Worm (Caenorhabditis elegans) whole organism, L3 larva: ENCODE results near the gene C18B2.3.
A peak's percentile ranks its signal among the peaks of the same experiment; 100 is the strongest.

ENCODE experiments used
- R02D3.7 ChIP-seq: fragments of 150-350 bp; optimal IDR thresholded peaks from 2 replicates; lab custom pipeline; 2014; ENCODE audit warnings: missing biosample characterization, missing genetic modification characterization
- aly-2 ChIP-seq: fragments of 150-350 bp; optimal IDR thresholded peaks from 2 replicates; lab custom pipeline; 2014; ENCODE audit warnings: missing biosample characterization, missing genetic modification characterization
- ama-1 ChIP-seq: fragments of 150-350 bp; optimal IDR thresholded peaks from 2 replicates; lab custom pipeline; 2018
- ceh-16 ChIP-seq: sonication (generic microtip); optimal IDR thresholded peaks from 2 replicates; lab custom pipeline; 2017; ENCODE audit warnings: missing biosample characterization, missing genetic modification characterization
- ceh-82 ChIP-seq: fragments of 150-350 bp; optimal IDR thresholded peaks from 2 replicates; lab custom pipeline; 2014; ENCODE audit warnings: missing biosample characterization, missing genetic modification characterization
- ceh-9 ChIP-seq: sonication (generic microtip); optimal IDR thresholded peaks from 2 replicates; lab custom pipeline; 2018; ENCODE audit warnings: missing biosample characterization, missing genetic modification characterization
- daf-12 ChIP-seq: fragments of 150-350 bp; optimal IDR thresholded peaks from 2 replicates; lab custom pipeline; 2014; ENCODE audit warnings: missing biosample characterization, missing genetic modification reagents, missing genetic modification characterization
- egl-5 ChIP-seq: fragments of 150-350 bp; optimal IDR thresholded peaks from 2 replicates; lab custom pipeline; 2017; ENCODE audit warnings: missing biosample characterization, missing genetic modification reagents, missing genetic modification characterization, inconsistent platforms
- elt-1 ChIP-seq: fragments of 150-350 bp; optimal IDR thresholded peaks from 2 replicates; lab custom pipeline; 2014; ENCODE audit warnings: missing biosample characterization, missing genetic modification characterization
- elt-2 ChIP-seq: sonication (generic microtip); optimal IDR thresholded peaks from 2 replicates; lab custom pipeline; 2016; ENCODE audit warnings: missing genetic modification reagents, mild to moderate bottlenecking, missing genetic modification characterization, missing compliant biosample characterization
- fkh-10 ChIP-seq: sonication (generic microtip); optimal IDR thresholded peaks from 2 replicates; lab custom pipeline; 2017; ENCODE audit warnings: missing biosample characterization, missing genetic modification reagents, missing genetic modification characterization
- fkh-2 ChIP-seq: fragments of 150-350 bp; optimal IDR thresholded peaks from 2 replicates; lab custom pipeline; 2014; ENCODE audit warnings: missing biosample characterization, missing genetic modification reagents, missing genetic modification characterization
- fos-1 ChIP-seq: fragments of 150-350 bp; optimal IDR thresholded peaks from 2 replicates; lab custom pipeline; 2014; ENCODE audit warnings: missing biosample characterization, missing genetic modification characterization
- jun-1 ChIP-seq: fragments of 150-350 bp; optimal IDR thresholded peaks from 2 replicates; lab custom pipeline; 2014; ENCODE audit warnings: missing biosample characterization, missing genetic modification reagents, missing genetic modification characterization
- lsy-12 ChIP-seq: sonication (generic microtip); optimal IDR thresholded peaks from 2 replicates; lab custom pipeline; 2016; ENCODE audit warnings: mild to moderate bottlenecking, missing genetic modification characterization, missing compliant biosample characterization
- mdl-1 ChIP-seq: fragments of 150-350 bp; optimal IDR thresholded peaks from 2 replicates; lab custom pipeline; 2014; ENCODE audit warnings: missing biosample characterization, missing genetic modification characterization
- nfya-1 ChIP-seq: sonication (generic microtip); optimal IDR thresholded peaks from 2 replicates; lab custom pipeline; 2017; ENCODE audit warnings: missing genetic modification characterization, mild to moderate bottlenecking, missing compliant biosample characterization, antibody characterized with exemption, moderate library complexity; ENCODE audit not compliant: insufficient read depth
- nhr-11 ChIP-seq: fragments of 150-350 bp; optimal IDR thresholded peaks from 2 replicates; lab custom pipeline; 2014; ENCODE audit warnings: missing biosample characterization, missing genetic modification characterization
- nhr-12 ChIP-seq: fragments of 150-350 bp; optimal IDR thresholded peaks from 2 replicates; lab custom pipeline; 2014; ENCODE audit warnings: missing biosample characterization, missing genetic modification characterization
- nhr-23 ChIP-seq: fragments of 150-350 bp; optimal IDR thresholded peaks from 2 replicates; lab custom pipeline; 2014; ENCODE audit warnings: missing biosample characterization, missing genetic modification reagents, missing genetic modification characterization
- nhr-25 ChIP-seq: sonication (generic microtip); optimal IDR thresholded peaks from 2 replicates; lab custom pipeline; 2017; ENCODE audit warnings: missing biosample characterization, missing genetic modification characterization
- nhr-28 ChIP-seq: fragments of 150-350 bp; optimal IDR thresholded peaks from 2 replicates; lab custom pipeline; 2014; ENCODE audit warnings: missing biosample characterization, missing genetic modification characterization
- nhr-43 ChIP-seq: sonication (generic microtip); optimal IDR thresholded peaks from 2 replicates; lab custom pipeline; 2016; ENCODE audit warnings: mild to moderate bottlenecking, missing genetic modification characterization, missing compliant biosample characterization; ENCODE audit not compliant: poor library complexity, severe bottlenecking
- nhr-67 ChIP-seq: fragments of 150-350 bp; optimal IDR thresholded peaks from 2 replicates; lab custom pipeline; 2014; ENCODE audit warnings: missing biosample characterization, missing genetic modification characterization
- nhr-76 ChIP-seq: fragments of 150-350 bp; sonication (generic microtip); optimal IDR thresholded peaks from 5 replicates; lab custom pipeline; 2014; ENCODE audit warnings: missing biosample characterization, missing genetic modification characterization
- nhr-77 ChIP-seq: fragments of 150-350 bp; optimal IDR thresholded peaks from 2 replicates; lab custom pipeline; 2014; ENCODE audit warnings: missing biosample characterization, missing genetic modification characterization
- pha-4 ChIP-seq: fragments of 150-350 bp; optimal IDR thresholded peaks from 2 replicates; lab custom pipeline; 2014; ENCODE audit warnings: missing biosample characterization, missing genetic modification reagents, missing genetic modification characterization
- pqm-1 ChIP-seq: fragments of 150-350 bp; optimal IDR thresholded peaks from 2 replicates; lab custom pipeline; 2017; ENCODE audit warnings: missing biosample characterization, missing genetic modification characterization, inconsistent platforms
- sea-2 ChIP-seq: fragments of 150-350 bp; sonication (generic microtip); optimal IDR thresholded peaks from 4 replicates; lab custom pipeline; 2014; ENCODE audit warnings: missing biosample characterization, missing genetic modification reagents, missing genetic modification characterization
- skn-1 ChIP-seq: fragments of 150-350 bp; optimal IDR thresholded peaks from 2 replicates; lab custom pipeline; 2014; ENCODE audit warnings: missing biosample characterization, missing genetic modification characterization
- snpc-4 ChIP-seq: fragments of 150-350 bp; optimal IDR thresholded peaks from 2 replicates; lab custom pipeline; 2014; ENCODE audit warnings: missing biosample characterization, missing genetic modification characterization
- tbx-2 ChIP-seq: sonication (generic microtip); optimal IDR thresholded peaks from 2 replicates; lab custom pipeline; 2016; ENCODE audit warnings: mild to moderate bottlenecking, missing genetic modification characterization, missing compliant biosample characterization
- unc-39 ChIP-seq: sonication (generic microtip); optimal IDR thresholded peaks from 4 replicates; lab custom pipeline; 2017; ENCODE audit warnings: missing biosample characterization, missing genetic modification characterization
- unc-62 ChIP-seq: fragments of 150-350 bp; sonication (generic microtip); optimal IDR thresholded peaks from 4 replicates; lab custom pipeline; 2014; ENCODE audit warnings: missing biosample characterization, missing genetic modification reagents, missing genetic modification characterization
- zag-1 ChIP-seq: fragments of 150-350 bp; optimal IDR thresholded peaks from 2 replicates; lab custom pipeline; 2014; ENCODE audit warnings: missing biosample characterization, missing genetic modification characterization
- ztf-11 ChIP-seq: fragments of 150-350 bp; optimal IDR thresholded peaks from 2 replicates; lab custom pipeline; 2014; ENCODE audit warnings: missing biosample characterization, missing genetic modification characterization
- ztf-4 ChIP-seq: fragments of 150-350 bp; optimal IDR thresholded peaks from 2 replicates; lab custom pipeline; 2014; ENCODE audit warnings: missing biosample characterization, missing genetic modification characterization

Gene C18B2.3

DNA sequence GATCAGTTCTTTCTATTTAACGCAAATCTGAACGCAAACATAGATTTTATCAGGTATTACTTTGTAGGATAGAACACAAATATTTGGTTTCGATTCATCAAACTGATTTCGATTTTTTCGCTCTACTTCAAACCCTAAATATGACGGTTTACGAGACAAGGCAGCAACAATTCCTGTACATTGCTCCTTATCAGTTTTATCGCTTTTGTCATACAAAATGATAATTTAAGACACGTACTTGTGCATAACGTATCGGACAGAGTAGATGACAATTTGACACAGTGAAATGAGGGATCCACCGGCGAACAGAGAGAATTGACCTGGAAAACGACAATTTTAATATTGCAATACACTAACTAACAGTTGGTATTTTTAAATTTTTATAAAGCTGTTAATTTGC lies 12.0 kb downstream of the C18B2.3 start:
- TF ChIP-seq pha-4 (tag; lab: Kevin White, UChicago) (no peak), pqm-1 (tag; lab: Kevin White, UChicago) (peak; percentile 76), elt-2 (tag; lab: Kevin White, UChicago) (peak; percentile 91), skn-1 (peak; percentile 28), sea-2 (GFP tag; lab: Kevin White, UChicago) (no peak), snpc-4 (tag; lab: Kevin White, UChicago) (no peak)

DNA sequence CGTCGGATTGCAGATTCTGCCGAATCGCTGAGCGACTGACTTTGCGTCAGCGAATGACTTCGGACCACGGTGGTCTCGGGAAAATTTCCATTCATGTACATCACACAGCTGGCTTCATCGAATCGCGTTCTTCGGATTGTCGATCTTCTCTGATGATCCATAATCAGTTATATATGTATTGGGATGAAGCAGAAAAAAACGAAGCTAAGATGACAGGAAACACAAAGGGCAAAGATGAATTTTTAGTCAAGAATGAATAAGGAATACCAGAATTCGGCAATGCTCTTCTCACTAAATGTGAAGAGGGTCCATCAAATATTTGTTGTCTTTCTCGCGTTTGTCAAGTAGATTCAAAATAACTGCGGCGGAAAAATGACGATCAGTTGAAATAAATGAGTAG lies 15.6 kb downstream of the C18B2.3 start, which contains the start of gene del-9:
Gene del-9, minus strand, starts transcription at position 101 of the 400 bp plus-strand sequence.
- TF ChIP-seq ztf-11 (tag; lab: Kevin White, UChicago) (no peak), R02D3.7 (tag; lab: Kevin White, UChicago) (no peak), daf-12 (no peak), fkh-2 (tag; lab: Kevin White, UChicago) (no peak), jun-1 (tag; lab: Kevin White, UChicago) (no peak), skn-1 (no peak), nfya-1 (no peak), lsy-12 (no peak), nhr-12 (tag; lab: Kevin White, UChicago) (no peak), nhr-28 (tag; lab: Kevin White, UChicago) (no peak), elt-2 (tag; lab: Kevin White, UChicago) (no peak), tbx-2 (tag; lab: Kevin White, UChicago) (no peak), nhr-77 (tag; lab: Kevin White, UChicago) (no peak), elt-1 (no peak)
- TF ChIP-seq, all 47 proteins: peak for 0

DNA sequence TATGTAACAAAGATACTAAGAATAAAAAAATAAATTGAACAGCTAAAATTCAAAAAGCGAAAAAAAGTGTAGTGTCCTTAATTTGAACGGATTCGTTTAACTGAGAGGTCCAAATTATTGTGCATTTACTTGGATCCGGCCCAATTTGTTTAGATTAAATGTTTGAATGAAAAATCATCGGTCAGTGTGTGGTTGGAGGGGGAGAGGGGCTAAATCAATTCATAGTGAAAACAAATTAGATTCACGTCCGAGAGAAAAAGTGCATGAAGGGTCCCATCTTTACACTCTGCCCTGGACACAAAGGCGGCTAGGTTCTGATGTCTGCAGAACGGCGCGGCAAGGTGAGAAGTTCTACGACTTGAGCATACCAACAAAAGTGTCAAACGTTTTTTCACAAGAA lies 17.2 kb downstream of the C18B2.3 start:
- TF ChIP-seq nhr-76 (no peak), nhr-12 (tag; lab: Kevin White, UChicago) (no peak), ceh-82 (tag; lab: Kevin White, UChicago) (no peak)

DNA sequence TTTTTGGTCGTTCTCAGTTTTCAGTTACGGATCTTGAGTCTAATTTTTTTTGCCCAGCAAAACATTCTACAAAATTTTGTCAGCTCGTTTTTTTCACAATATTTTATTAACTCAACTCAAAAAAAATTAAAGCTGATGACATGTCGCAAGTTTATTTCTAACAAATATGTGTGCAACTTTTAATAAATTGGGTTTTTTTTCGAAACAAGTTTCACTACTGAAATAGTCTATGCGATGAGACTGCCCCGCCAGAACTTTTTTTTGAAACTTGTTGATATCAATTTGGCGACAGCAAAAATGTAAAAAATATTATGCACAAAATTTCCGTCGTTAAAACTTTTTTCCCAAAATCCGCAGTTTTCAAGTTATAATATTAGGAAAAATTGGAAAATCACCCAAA lies 21.5 kb downstream of the C18B2.3 start, which contains the start of gene C18B2.2:
Gene C18B2.2, plus strand, starts transcription at position 301 of the 400 bp plus-strand sequence.
- TF ChIP-seq elt-1: no peak
- no peak for TF ChIP-seq pha-4 (tag; lab: Kevin White, UChicago)
- no peak for TF ChIP-seq nhr-77 (tag; lab: Kevin White, UChicago)

DNA sequence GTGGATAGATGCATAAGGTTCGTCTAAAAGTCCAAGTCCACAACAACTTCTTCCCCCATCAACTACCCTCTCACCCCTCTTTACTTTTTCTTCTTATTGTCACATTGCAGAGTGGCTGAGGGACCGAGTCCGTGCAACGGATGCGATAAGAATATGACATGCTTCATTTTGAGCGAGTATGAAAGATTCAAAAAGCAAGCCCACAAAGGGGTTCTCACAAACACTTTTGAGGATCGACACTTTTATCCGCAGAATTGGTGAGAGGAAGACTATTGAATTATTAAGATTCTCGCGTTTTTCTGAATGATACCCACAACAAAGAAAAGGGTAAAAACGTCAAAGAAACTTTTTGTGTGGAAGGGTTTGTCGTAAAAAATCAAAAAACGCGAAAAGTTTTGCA lies 24.0 kb downstream of the C18B2.3 start:
- TF ChIP-seq daf-12 (no peak), skn-1 (no peak), fkh-10 (GFP tag; lab: Kevin White, UChicago) (no peak), nhr-67 (no peak), ztf-4 (tag; lab: Kevin White, UChicago) (no peak), egl-5 (no peak), nhr-28 (tag; lab: Kevin White, UChicago) (no peak), ceh-9 (no peak), nhr-43 (tag; lab: Kevin White, UChicago) (no peak), nhr-76 (no peak)

DNA sequence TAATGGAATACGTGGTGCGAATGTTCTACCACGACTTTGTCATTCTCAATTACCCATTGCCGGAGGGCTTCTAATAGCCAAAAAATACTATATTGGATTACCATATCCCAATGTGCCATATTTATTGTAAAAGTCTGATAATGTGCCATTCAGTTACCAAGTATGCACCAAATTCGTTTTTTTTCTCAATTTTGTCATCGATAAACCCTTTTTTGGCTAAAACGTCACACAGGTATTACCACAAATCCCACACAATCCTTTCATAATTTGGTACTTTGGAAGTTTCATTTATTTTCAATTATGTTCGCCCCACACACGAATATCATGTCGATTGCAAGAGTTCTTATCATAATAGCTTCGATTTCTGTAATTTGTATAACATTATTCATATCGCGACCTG lies 26.4 kb downstream of the C18B2.3 start, which contains the start of gene vep-2:
Gene vep-2, plus strand, starts transcription at position 301 of the 400 bp plus-strand sequence.
- TF ChIP-seq mdl-1 (tag; lab: Kevin White, UChicago) (no peak), elt-1 (no peak), nhr-23 (tag; lab: Kevin White, UChicago) (no peak), daf-12 (no peak), nhr-77 (tag; lab: Kevin White, UChicago) (no peak), ama-1 (lab: Kevin White, UChicago) (no peak), unc-39 (tag; lab: Kevin White, UChicago) (no peak), nhr-28 (tag; lab: Kevin White, UChicago) (no peak)

DNA sequence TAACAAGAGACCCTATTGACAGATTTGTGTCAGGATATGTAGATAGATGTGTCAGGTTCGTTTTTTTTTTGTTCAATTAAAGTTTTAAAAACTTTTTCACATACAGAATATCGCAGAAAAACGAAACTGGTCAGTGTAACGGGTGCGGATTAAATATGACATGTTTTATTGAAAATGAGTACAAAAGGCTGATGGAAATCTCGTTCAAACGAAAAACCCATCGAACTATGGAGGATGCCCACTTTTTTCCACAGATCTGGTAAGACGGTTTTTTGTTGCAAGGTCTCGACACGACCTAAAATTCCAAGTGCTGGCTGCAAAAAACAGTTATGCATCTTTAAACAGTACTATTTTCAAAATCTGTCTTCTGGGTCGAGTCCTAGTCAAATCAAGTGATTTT lies 28.5 kb downstream of the C18B2.3 start:
- no peak for TF ChIP-seq egl-5
- TF ChIP-seq zag-1 (tag; lab: Kevin White, UChicago): no peak
- TF ChIP-seq unc-62: no peak
- no peak for TF ChIP-seq fos-1 (tag; lab: Kevin White, UChicago)
- no peak for TF ChIP-seq nhr-23 (tag; lab: Kevin White, UChicago)
- no peak for TF ChIP-seq aly-2 (tag; lab: Kevin White, UChicago)
- TF ChIP-seq fkh-10 (GFP tag; lab: Kevin White, UChicago): no peak
- TF ChIP-seq ceh-16 (tag; lab: Kevin White, UChicago): no peak
- TF ChIP-seq nhr-76: no peak
- no peak for TF ChIP-seq nhr-25 (tag; lab: Kevin White, UChicago)
- TF ChIP-seq ceh-9: no peak
- TF ChIP-seq ceh-82 (tag; lab: Kevin White, UChicago): no peak
- TF ChIP-seq R02D3.7 (tag; lab: Kevin White, UChicago): no peak
- TF ChIP-seq ama-1 (lab: Kevin White, UChicago): no peak
- no peak for TF ChIP-seq nhr-12 (tag; lab: Kevin White, UChicago)
- TF ChIP-seq pha-4 (tag; lab: Kevin White, UChicago): no peak
- TF ChIP-seq nhr-11 (tag; lab: Kevin White, UChicago): no peak
- no peak for TF ChIP-seq mdl-1 (tag; lab: Kevin White, UChicago)
- TF ChIP-seq, all 47 proteins: peak for 0
